Worm (Caenorhabditis elegans): ENCODE results near the gene gmpr-1.

ce11 chrV:4361505-4361904 lies 9.7 kb downstream of the gmpr-1 start, which contains the start of gene F32D1.3:
- TF ChIP-seq lir-3 (tag; optimal IDR thresholded peaks at IDR 0.05; ENCODE audit: poor library complexity) (no peak), xbp-1 (tag; optimal IDR thresholded peaks at IDR 0.05) (no peak), ama-1 (optimal IDR thresholded peaks at IDR 0.05) (no peak), zag-1 (tag; optimal IDR thresholded peaks at IDR 0.05) (no peak), sup-37 (GFP tag; optimal IDR thresholded peaks at IDR 0.05) (no peak), tbx-2 (tag; optimal IDR thresholded peaks at IDR 0.05) (no peak), aly-2 (tag; optimal IDR thresholded peaks at IDR 0.05) (no peak), dpl-1 (GFP tag; optimal IDR thresholded peaks at IDR 0.05) (no peak), lin-39 (tag; optimal IDR thresholded peaks at IDR 0.05) (no peak)
